Fruit fly (Drosophila melanogaster) whole organism, embryonic: ENCODE results near the gene CG31675.
A peak's percentile ranks its signal among the peaks of the same experiment; 100 is the strongest.

Source experiments
- Asciz ChIP-seq: fragments of 200-800 bp; sonication (Bioruptor generic); optimal IDR thresholded peaks from 2 replicates; lab custom pipeline; 2017; ENCODE audit warnings: missing biosample characterization, mild to moderate bottlenecking, missing genetic modification characterization, missing genetic modification reagents
- Awh ChIP-seq: fragments of 200-800 bp; sonication (Bioruptor generic); IDR thresholded peaks from 2 replicates; pipeline ENCODE4, ENCODE4 v1.3.6; 2022; ENCODE audit warnings: missing biosample characterization, missing genetic modification characterization
- CG10267 ChIP-seq: fragments of 200-800 bp; sonication (Bioruptor generic); optimal IDR thresholded peaks from 2 replicates; lab custom pipeline; 2018; ENCODE audit warnings: missing biosample characterization, mild to moderate bottlenecking, missing genetic modification characterization, moderate library complexity
- CG11560 ChIP-seq: fragments of 200-800 bp; sonication (Bioruptor generic); IDR thresholded peaks from 3 replicates; pipeline ENCODE4 v1.3.6; 2022; ENCODE audit warnings: missing biosample characterization, missing genetic modification characterization
- CG13624 ChIP-seq: fragments of 200-800 bp; sonication (Bioruptor generic); optimal IDR thresholded peaks from 2 replicates; lab custom pipeline; 2016; ENCODE audit warnings: missing biosample characterization, missing genetic modification characterization
- CG14441 ChIP-seq: fragments of 200-800 bp; sonication (Bioruptor generic); IDR thresholded peaks from 2 replicates; pipeline ENCODE4 v1.3.6; 2022; ENCODE audit warnings: missing biosample characterization, missing genetic modification characterization
- CG14965 ChIP-seq: fragments of 200-800 bp; sonication (Bioruptor generic); optimal IDR thresholded peaks from 2 replicates; lab custom pipeline; 2016; ENCODE audit warnings: missing biosample characterization, missing genetic modification characterization, borderline replicate concordance
- CG15479 ChIP-seq: fragments of 200-800 bp; sonication (Bioruptor generic); optimal IDR thresholded peaks from 3 replicates; lab custom pipeline; 2019; ENCODE audit warnings: missing biosample characterization, mild to moderate bottlenecking, missing genetic modification characterization, moderate library complexity
- CG16779 ChIP-seq: fragments of 200-800 bp; sonication (Bioruptor generic); IDR thresholded peaks from 2 replicates; pipeline ENCODE4 v1.3.6; 2022; ENCODE audit warnings: missing biosample characterization, missing genetic modification characterization
- CG17186 ChIP-seq: fragments of 200-800 bp; sonication (Bioruptor generic); optimal IDR thresholded peaks from 3 replicates; lab custom pipeline; 2017; ENCODE audit warnings: missing biosample characterization, missing genetic modification reagents, missing genetic modification characterization
- CG17829 ChIP-seq: fragments of 200-800 bp; optimal IDR thresholded peaks from 2 replicates; lab custom pipeline; 2019; ENCODE audit warnings: missing biosample characterization, mild to moderate bottlenecking, missing genetic modification characterization, moderate library complexity
- CG1792 ChIP-seq: fragments of 200-800 bp; sonication (Bioruptor generic); optimal IDR thresholded peaks from 2 replicates; lab custom pipeline; 2016; ENCODE audit warnings: missing biosample characterization, missing genetic modification characterization
- CG2129 ChIP-seq: fragments of 200-800 bp; sonication (Bioruptor generic); IDR thresholded peaks from 2 replicates; pipeline ENCODE4 v1.3.6; 2022; ENCODE audit warnings: missing biosample characterization, missing genetic modification characterization; ENCODE audit not compliant: partially characterized antibody
- CG32767 ChIP-seq: fragments of 200-800 bp; sonication (Bioruptor generic); IDR thresholded peaks from 2 replicates; pipeline ENCODE4 v1.3.6; 2022; ENCODE audit warnings: missing biosample characterization, missing genetic modification characterization
- CG3838 ChIP-seq: fragments of 200-800 bp; sonication (Bioruptor generic); optimal IDR thresholded peaks from 3 replicates; lab custom pipeline; 2016; ENCODE audit warnings: missing biosample characterization, missing genetic modification characterization
- CG4617 ChIP-seq: fragments of 200-800 bp; sonication (Bioruptor generic); optimal IDR thresholded peaks from 3 replicates; lab custom pipeline; 2016; ENCODE audit warnings: missing biosample characterization, missing genetic modification characterization, borderline replicate concordance
- CG5180 ChIP-seq: fragments of 200-800 bp; sonication (Bioruptor generic); optimal IDR thresholded peaks from 3 replicates; lab custom pipeline; 2017; ENCODE audit warnings: missing biosample characterization, missing genetic modification characterization, mild to moderate bottlenecking, moderate library complexity, missing genetic modification reagents
- CG6791 ChIP-seq: fragments of 200-800 bp; sonication (Bioruptor generic); IDR thresholded peaks from 3 replicates; pipeline ENCODE4 v1.3.6; 2022; ENCODE audit warnings: missing biosample characterization, missing genetic modification characterization; ENCODE audit not compliant: partially characterized antibody
- CG7271 ChIP-seq: fragments of 200-800 bp; sonication (Bioruptor generic); optimal IDR thresholded peaks from 2 replicates; lab custom pipeline; 2018; ENCODE audit warnings: missing biosample characterization, mild to moderate bottlenecking, missing genetic modification characterization, moderate library complexity
- CG7745 ChIP-seq: fragments of 200-800 bp; sonication (Bioruptor generic); optimal IDR thresholded peaks from 2 replicates; lab custom pipeline; 2018; ENCODE audit warnings: missing biosample characterization, mild to moderate bottlenecking, missing genetic modification characterization, moderate library complexity
- CG8944 ChIP-seq: fragments of 200-800 bp; sonication (Bioruptor generic); optimal IDR thresholded peaks from 3 replicates; lab custom pipeline; 2016; ENCODE audit warnings: missing biosample characterization, missing genetic modification characterization
- Doc2 ChIP-seq: fragments of 200-800 bp; sonication (Bioruptor generic); IDR thresholded peaks from 2 replicates; pipeline ENCODE4 v1.3.6; 2022; ENCODE audit warnings: missing biosample characterization, missing genetic modification characterization
- H2.0 ChIP-seq: fragments of 200-800 bp; sonication (Bioruptor generic); IDR thresholded peaks from 2 replicates; pipeline ENCODE4 v1.3.6; 2022; ENCODE audit warnings: missing biosample characterization, missing genetic modification characterization
- HLHmδ ChIP-seq: fragments of 200-800 bp; sonication (Bioruptor generic); optimal IDR thresholded peaks from 2 replicates; lab custom pipeline; 2018; ENCODE audit warnings: missing biosample characterization, mild to moderate bottlenecking, missing genetic modification characterization, moderate library complexity
- Hr3 ChIP-seq: fragments of 200-800 bp; sonication (Bioruptor generic); optimal IDR thresholded peaks from 3 replicates; lab custom pipeline; 2016; ENCODE audit warnings: missing biosample characterization, missing genetic modification characterization
- PHDP ChIP-seq: fragments of 200-800 bp; sonication (Bioruptor generic); optimal IDR thresholded peaks from 3 replicates; lab custom pipeline; 2018; ENCODE audit warnings: missing biosample characterization, mild to moderate bottlenecking, missing genetic modification characterization, moderate library complexity
- Side ChIP-seq: fragments of 200-800 bp; sonication (Bioruptor generic); optimal IDR thresholded peaks from 2 replicates; lab custom pipeline; 2016; ENCODE audit warnings: missing biosample characterization, missing genetic modification characterization
- Sin3A ChIP-seq: fragments of >200 bp; optimal IDR thresholded peaks from 2 replicates; lab custom pipeline; 2018
- Ssrp ChIP-seq: fragments of 200-800 bp; sonication (Bioruptor generic); optimal IDR thresholded peaks from 2 replicates; lab custom pipeline; 2018; ENCODE audit warnings: missing biosample characterization, mild to moderate bottlenecking, missing genetic modification characterization, moderate library complexity
- amos ChIP-seq: fragments of 200-800 bp; sonication (Bioruptor generic); IDR thresholded peaks from 2 replicates; pipeline ENCODE4 v1.3.6; 2022; ENCODE audit warnings: missing biosample characterization, missing genetic modification characterization; ENCODE audit not compliant: partially characterized antibody
- cg ChIP-seq: fragments of 200-800 bp; sonication (Bioruptor generic); optimal IDR thresholded peaks from 3 replicates; lab custom pipeline; 2019; ENCODE audit warnings: missing biosample characterization, mild to moderate bottlenecking, missing genetic modification characterization, moderate library complexity
- cwo ChIP-seq: fragments of 200-800 bp; sonication (Bioruptor generic); optimal IDR thresholded peaks from 3 replicates; lab custom pipeline; 2017; ENCODE audit warnings: missing biosample characterization, missing genetic modification characterization, mild to moderate bottlenecking, moderate library complexity, missing genetic modification reagents
- eve ChIP-seq, 2 experiments: fragments of >200 bp; optimal IDR thresholded peaks; 2 replicates each; lab custom pipeline; 2017; ENCODE audit warnings: missing biosample characterization in 2 of 2, missing genetic modification characterization in 2 of 2
- fu2 ChIP-seq: fragments of 200-800 bp; sonication (Bioruptor generic); optimal IDR thresholded peaks from 2 replicates; lab custom pipeline; 2016; ENCODE audit warnings: missing biosample characterization, missing genetic modification characterization
- gro ChIP-seq: fragments of 200-800 bp; sonication (Bioruptor generic); optimal IDR thresholded peaks from 2 replicates; lab custom pipeline; 2016; ENCODE audit warnings: missing biosample characterization, missing genetic modification characterization
- h ChIP-seq: fragments of >200 bp; optimal IDR thresholded peaks from 2 replicates; lab custom pipeline; 2017
- jing ChIP-seq: fragments of 200-800 bp; sonication (Bioruptor generic); optimal IDR thresholded peaks from 2 replicates; lab custom pipeline; 2018; ENCODE audit warnings: missing biosample characterization, mild to moderate bottlenecking, missing genetic modification characterization
- lola ChIP-seq, 3 experiments: fragments of >200 bp in 2 of 3; fragments of 200-800 bp in 1 of 3; sonication (Bioruptor generic) in 1 of 3; optimal IDR thresholded peaks; 2 replicates each; lab custom pipeline; 2017 to 2019; ENCODE audit warnings: missing biosample characterization in 3 of 3, missing genetic modification characterization in 3 of 3, mild to moderate bottlenecking in 1 of 3, moderate library complexity in 1 of 3
- mld ChIP-seq: fragments of 200-800 bp; sonication (Bioruptor generic); IDR thresholded peaks from 3 replicates; pipeline ENCODE4 v1.3.6; 2022; ENCODE audit warnings: missing biosample characterization, missing genetic modification characterization; ENCODE audit not compliant: partially characterized antibody
- nmo ChIP-seq: fragments of 200-800 bp; sonication (Bioruptor generic); optimal IDR thresholded peaks from 2 replicates; lab custom pipeline; 2018; ENCODE audit warnings: missing biosample characterization, mild to moderate bottlenecking, missing genetic modification characterization, moderate library complexity
- pb ChIP-seq: fragments of 200-800 bp; sonication (Bioruptor generic); optimal IDR thresholded peaks from 3 replicates; lab custom pipeline; 2016; ENCODE audit warnings: missing biosample characterization, missing genetic modification characterization
- pho ChIP-seq: fragments of 200-800 bp; sonication (Bioruptor generic); optimal IDR thresholded peaks from 2 replicates; lab custom pipeline; 2016; ENCODE audit warnings: missing biosample characterization, missing genetic modification characterization
- pita ChIP-seq: fragments of 200-800 bp; sonication (Bioruptor generic); optimal IDR thresholded peaks from 2 replicates; lab custom pipeline; 2017; ENCODE audit warnings: missing biosample characterization, mild to moderate bottlenecking, missing genetic modification characterization
- pzg ChIP-seq: fragments of 200-800 bp; sonication (Bioruptor generic); optimal IDR thresholded peaks from 3 replicates; lab custom pipeline; 2018; ENCODE audit warnings: missing biosample characterization, mild to moderate bottlenecking, missing genetic modification characterization, moderate library complexity
- tna ChIP-seq: fragments of 200-800 bp; sonication (Bioruptor generic); IDR thresholded peaks from 2 replicates; pipeline ENCODE4 v1.3.6; 2022; ENCODE audit warnings: missing biosample characterization, missing genetic modification characterization; ENCODE audit not compliant: partially characterized antibody
- toy ChIP-seq: fragments of 200-800 bp; sonication (Bioruptor generic); IDR thresholded peaks from 2 replicates; pipeline ENCODE4 v1.3.6; 2022; ENCODE audit warnings: missing biosample characterization, missing genetic modification characterization
- twi ChIP-seq: fragments of 200-800 bp; optimal IDR thresholded peaks from 2 replicates; lab custom pipeline; 2019; ENCODE audit warnings: missing biosample characterization, mild to moderate bottlenecking, missing genetic modification characterization, moderate library complexity
- tx ChIP-seq: fragments of 200-800 bp; sonication (Bioruptor generic); optimal IDR thresholded peaks from 2 replicates; lab custom pipeline; 2016; ENCODE audit warnings: missing biosample characterization, missing genetic modification characterization
- wor ChIP-seq: fragments of 200-800 bp; sonication (Bioruptor generic); IDR thresholded peaks from 2 replicates; pipeline ENCODE4 v1.3.6; 2022; ENCODE audit warnings: missing biosample characterization, missing genetic modification characterization
- zen ChIP-seq: fragments of 200-800 bp; sonication (Bioruptor generic); optimal IDR thresholded peaks from 3 replicates; lab custom pipeline; 2018; ENCODE audit warnings: missing biosample characterization, mild to moderate bottlenecking, missing genetic modification characterization, moderate library complexity

Gene CG31675

DNA sequence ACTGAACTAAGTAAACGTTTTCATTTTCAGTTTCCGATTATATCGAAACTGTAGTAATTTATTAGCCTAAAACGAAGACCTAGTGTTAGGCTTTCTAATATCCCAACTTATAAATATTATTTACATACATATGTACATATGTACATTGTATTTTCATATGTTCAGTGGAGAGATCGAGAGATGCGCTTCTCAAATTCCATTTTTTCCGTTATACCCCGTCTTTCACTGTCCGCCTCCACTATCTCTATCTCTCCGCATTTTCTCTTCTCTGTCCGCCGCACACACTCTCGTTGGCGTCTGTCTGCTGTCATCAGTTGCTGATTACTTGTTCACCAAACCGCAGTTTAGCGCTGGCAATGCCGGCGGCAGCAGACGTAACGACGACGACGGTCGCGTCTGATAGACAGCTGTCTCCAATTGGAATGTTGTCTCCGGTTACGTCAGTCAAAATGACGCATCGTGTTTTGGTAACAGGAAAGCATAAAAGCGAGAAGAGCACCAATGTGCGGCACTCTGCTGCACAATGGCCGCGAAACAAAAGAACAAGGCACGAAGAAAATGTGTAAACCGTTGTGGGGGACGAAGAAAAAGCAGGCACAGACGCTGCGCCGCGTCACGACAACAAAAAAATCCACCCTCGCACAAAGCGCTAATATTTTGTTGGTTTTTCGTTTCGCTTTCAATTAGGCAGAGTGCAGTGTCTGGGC lies 44.9 kb upstream of the CG31675 start, which contains the start of gene CG9331 (continued):
- TF ChIP-seq CG6791: peak; percentile 63
- TF ChIP-seq lola (GFP tag; optimal IDR thresholded peaks at IDR 0.05; lab: Kevin White, UChicago): no peak
- TF ChIP-seq pzg: no peak
- no peak for TF ChIP-seq CG7271 (tag; lab: Kevin White, UChicago)
- peak in 1 of 2 experiments; percentile 62 for TF ChIP-seq eve (GFP tag; optimal IDR thresholded peaks at IDR 0.05; lab: Kevin White, UChicago)
- no peak for TF ChIP-seq CG13624 (GFP tag; lab: Kevin White, UChicago)
- TF ChIP-seq nmo (GFP tag; lab: Kevin White, UChicago): no peak
- TF ChIP-seq mld (GFP tag; lab: Robert Waterston, UW): 0 out of 3 replicates have a peak, but pooled peaks have one; percentile 47
- TF ChIP-seq tx (GFP tag; lab: Kevin White, UChicago): no peak
- TF ChIP-seq h (lab: Kevin White, UChicago): no peak
- no peak for TF ChIP-seq Sin3A (lab: Kevin White, UChicago)
- no peak for TF ChIP-seq Doc2 (GFP tag; lab: Robert Waterston, UW)
- no peak for TF ChIP-seq CG17186 (GFP tag; lab: Kevin White, UChicago)
- peak; percentile 38 for TF ChIP-seq cg (GFP tag; lab: Kevin White, UChicago)
- no peak for TF ChIP-seq CG8944 (GFP tag; lab: Kevin White, UChicago)
- TF ChIP-seq pho (GFP tag; lab: Kevin White, UChicago): no peak
- no peak for TF ChIP-seq amos (GFP tag; lab: Robert Waterston, UW)
- no peak for TF ChIP-seq fu2 (GFP tag; lab: Kevin White, UChicago)
- no peak for TF ChIP-seq gro
- peak; percentile 61 for TF ChIP-seq HLHmδ (GFP tag; lab: Kevin White, UChicago)
- TF ChIP-seq Asciz (GFP tag; lab: Kevin White, UChicago): no peak
- no peak for TF ChIP-seq CG10267 (tag; lab: Kevin White, UChicago)
- TF ChIP-seq PHDP (tag; lab: Kevin White, UChicago): no peak
- no peak for TF ChIP-seq CG16779 (GFP tag; lab: Robert Waterston, UW)
- TF ChIP-seq cwo (GFP tag; lab: Kevin White, UChicago): no peak
- no peak for TF ChIP-seq pita (GFP tag; lab: Kevin White, UChicago)
- no peak for TF ChIP-seq wor (GFP tag; lab: Robert Waterston, UW)
- TF ChIP-seq CG7745 (tag; lab: Kevin White, UChicago): no peak
- TF ChIP-seq tna: peak; percentile 46; the same call in 1 of the 2 replicates
- TF ChIP-seq Awh (GFP tag; lab: Robert Waterston, UW): no peak
- TF ChIP-seq Hr3: no peak
- TF ChIP-seq CG2129 (GFP tag; lab: Robert Waterston, UW): no peak
- peak; percentile 70 for TF ChIP-seq zen (tag; lab: Kevin White, UChicago)
- no peak for TF ChIP-seq H2.0 (GFP tag; lab: Robert Waterston, UW)
- no peak for TF ChIP-seq CG5180 (GFP tag; lab: Kevin White, UChicago)
- no peak for TF ChIP-seq toy (GFP tag; lab: Robert Waterston, UW)
- TF ChIP-seq jing (GFP tag; lab: Kevin White, UChicago): no peak
- TF ChIP-seq Side: no peak
- no peak for TF ChIP-seq CG14965 (GFP tag; lab: Kevin White, UChicago)
- TF ChIP-seq CG11560 (tag; lab: Robert Waterston, UW): no peak
- no peak for TF ChIP-seq CG1792 (GFP tag; lab: Kevin White, UChicago)
- TF ChIP-seq CG4617: no peak
- no peak for TF ChIP-seq CG3838 (GFP tag; lab: Kevin White, UChicago)
- TF ChIP-seq pb (GFP tag; lab: Kevin White, UChicago): peak; percentile 21
- TF ChIP-seq CG15479 (GFP tag; lab: Kevin White, UChicago): peak; percentile 58
- TF ChIP-seq twi: no peak
- TF ChIP-seq CG32767 (GFP tag; lab: Robert Waterston, UW): peak; percentile 60; the same call in 1 of the 2 replicates
- no peak for TF ChIP-seq Ssrp (tag; lab: Kevin White, UChicago)
- TF ChIP-seq CG17829 (tag; lab: Kevin White, UChicago): peak; percentile 87
- TF ChIP-seq CG14441 (GFP tag; lab: Robert Waterston, UW): no peak
